Worm (Caenorhabditis elegans) whole organism, L3 larva: ENCODE measurements around the gene srg-68.

Experiments used
- R02D3.7 ChIP-seq: fragments of 150-350 bp; optimal IDR thresholded peaks from 2 replicates; lab custom pipeline; 2014; ENCODE audit warnings: missing biosample characterization, missing genetic modification characterization
- ZK546.5 ChIP-seq: sonication (generic microtip); optimal IDR thresholded peaks from 2 replicates; lab custom pipeline; 2017; ENCODE audit warnings: missing biosample characterization, missing genetic modification characterization
- aly-2 ChIP-seq: fragments of 150-350 bp; optimal IDR thresholded peaks from 2 replicates; lab custom pipeline; 2014; ENCODE audit warnings: missing biosample characterization, missing genetic modification characterization
- ama-1 ChIP-seq: fragments of 150-350 bp; optimal IDR thresholded peaks from 2 replicates; lab custom pipeline; 2018
- ceh-16 ChIP-seq: sonication (generic microtip); optimal IDR thresholded peaks from 2 replicates; lab custom pipeline; 2017; ENCODE audit warnings: missing biosample characterization, missing genetic modification characterization
- ceh-28 ChIP-seq: fragments of 150-350 bp; optimal IDR thresholded peaks from 2 replicates; lab custom pipeline; 2014; ENCODE audit warnings: missing biosample characterization, missing genetic modification reagents, missing genetic modification characterization
- ceh-9 ChIP-seq: sonication (generic microtip); optimal IDR thresholded peaks from 2 replicates; lab custom pipeline; 2018; ENCODE audit warnings: missing biosample characterization, missing genetic modification characterization
- daf-12 ChIP-seq: fragments of 150-350 bp; optimal IDR thresholded peaks from 2 replicates; lab custom pipeline; 2014; ENCODE audit warnings: missing biosample characterization, missing genetic modification reagents, missing genetic modification characterization
- egl-27 ChIP-seq: sonication (generic microtip); optimal IDR thresholded peaks from 4 replicates; lab custom pipeline; 2017; ENCODE audit warnings: missing biosample characterization, missing genetic modification reagents, missing genetic modification characterization
- egl-5 ChIP-seq: fragments of 150-350 bp; optimal IDR thresholded peaks from 2 replicates; lab custom pipeline; 2017; ENCODE audit warnings: missing biosample characterization, missing genetic modification reagents, missing genetic modification characterization, inconsistent platforms
- elt-1 ChIP-seq: fragments of 150-350 bp; optimal IDR thresholded peaks from 2 replicates; lab custom pipeline; 2014; ENCODE audit warnings: missing biosample characterization, missing genetic modification characterization
- elt-2 ChIP-seq: sonication (generic microtip); optimal IDR thresholded peaks from 2 replicates; lab custom pipeline; 2016; ENCODE audit warnings: missing genetic modification reagents, mild to moderate bottlenecking, missing genetic modification characterization, missing compliant biosample characterization
- elt-3 ChIP-seq, 3 experiments: fragments of 150-350 bp in 1 of 3; sonication (generic microtip) in 2 of 3; optimal IDR thresholded peaks; 2 replicates in 2 of 3; 4 replicates in 1 of 3; lab custom pipeline; 2014 to 2017; ENCODE audit warnings: missing biosample characterization in 3 of 3, missing genetic modification characterization in 3 of 3
- eor-1 ChIP-seq, 2 experiments: fragments of 150-350 bp; optimal IDR thresholded peaks; 2 replicates each; lab custom pipeline; 2014 to 2018; ENCODE audit warnings: missing biosample characterization in 2 of 2, missing genetic modification characterization in 2 of 2
- fkh-10 ChIP-seq: sonication (generic microtip); optimal IDR thresholded peaks from 2 replicates; lab custom pipeline; 2017; ENCODE audit warnings: missing biosample characterization, missing genetic modification reagents, missing genetic modification characterization
- fkh-2 ChIP-seq: fragments of 150-350 bp; optimal IDR thresholded peaks from 2 replicates; lab custom pipeline; 2014; ENCODE audit warnings: missing biosample characterization, missing genetic modification reagents, missing genetic modification characterization
- fos-1 ChIP-seq: fragments of 150-350 bp; optimal IDR thresholded peaks from 2 replicates; lab custom pipeline; 2014; ENCODE audit warnings: missing biosample characterization, missing genetic modification characterization
- hmg-11 ChIP-seq: sonication (generic microtip); optimal IDR thresholded peaks from 2 replicates; lab custom pipeline; 2016; ENCODE audit warnings: missing genetic modification characterization, missing compliant biosample characterization
- jun-1 ChIP-seq: fragments of 150-350 bp; optimal IDR thresholded peaks from 2 replicates; lab custom pipeline; 2014; ENCODE audit warnings: missing biosample characterization, missing genetic modification reagents, missing genetic modification characterization
- lin-15B ChIP-seq: fragments of 150-350 bp; optimal IDR thresholded peaks from 2 replicates; lab custom pipeline; 2014; ENCODE audit warnings: missing biosample characterization, missing genetic modification characterization
- lin-39 ChIP-seq: fragments of 150-350 bp; optimal IDR thresholded peaks from 2 replicates; lab custom pipeline; 2018; ENCODE audit warnings: missing biosample characterization, missing genetic modification reagents, missing genetic modification characterization
- lsy-12 ChIP-seq: sonication (generic microtip); optimal IDR thresholded peaks from 2 replicates; lab custom pipeline; 2016; ENCODE audit warnings: mild to moderate bottlenecking, missing genetic modification characterization, missing compliant biosample characterization
- mdl-1 ChIP-seq: fragments of 150-350 bp; optimal IDR thresholded peaks from 2 replicates; lab custom pipeline; 2014; ENCODE audit warnings: missing biosample characterization, missing genetic modification characterization
- mml-1 ChIP-seq: fragments of 150-350 bp; sonication (generic microtip); optimal IDR thresholded peaks from 3 replicates; lab custom pipeline; 2014; ENCODE audit warnings: missing biosample characterization, missing genetic modification characterization
- nfya-1 ChIP-seq: sonication (generic microtip); optimal IDR thresholded peaks from 2 replicates; lab custom pipeline; 2017; ENCODE audit warnings: missing genetic modification characterization, mild to moderate bottlenecking, missing compliant biosample characterization, antibody characterized with exemption, moderate library complexity; ENCODE audit not compliant: insufficient read depth
- nhr-12 ChIP-seq: fragments of 150-350 bp; optimal IDR thresholded peaks from 2 replicates; lab custom pipeline; 2014; ENCODE audit warnings: missing biosample characterization, missing genetic modification characterization
- nhr-23 ChIP-seq: fragments of 150-350 bp; optimal IDR thresholded peaks from 2 replicates; lab custom pipeline; 2014; ENCODE audit warnings: missing biosample characterization, missing genetic modification reagents, missing genetic modification characterization
- nhr-237 ChIP-seq: fragments of 150-350 bp; optimal IDR thresholded peaks from 2 replicates; lab custom pipeline; 2014; ENCODE audit warnings: missing biosample characterization, missing genetic modification characterization
- nhr-25 ChIP-seq: sonication (generic microtip); optimal IDR thresholded peaks from 2 replicates; lab custom pipeline; 2017; ENCODE audit warnings: missing biosample characterization, missing genetic modification characterization
- nhr-28 ChIP-seq: fragments of 150-350 bp; optimal IDR thresholded peaks from 2 replicates; lab custom pipeline; 2014; ENCODE audit warnings: missing biosample characterization, missing genetic modification characterization
- nhr-43 ChIP-seq: sonication (generic microtip); optimal IDR thresholded peaks from 2 replicates; lab custom pipeline; 2016; ENCODE audit warnings: mild to moderate bottlenecking, missing genetic modification characterization, missing compliant biosample characterization; ENCODE audit not compliant: poor library complexity, severe bottlenecking
- nhr-67 ChIP-seq: fragments of 150-350 bp; optimal IDR thresholded peaks from 2 replicates; lab custom pipeline; 2014; ENCODE audit warnings: missing biosample characterization, missing genetic modification characterization
- nhr-76 ChIP-seq: fragments of 150-350 bp; sonication (generic microtip); optimal IDR thresholded peaks from 5 replicates; lab custom pipeline; 2014; ENCODE audit warnings: missing biosample characterization, missing genetic modification characterization
- pha-4 ChIP-seq: fragments of 150-350 bp; optimal IDR thresholded peaks from 2 replicates; lab custom pipeline; 2014; ENCODE audit warnings: missing biosample characterization, missing genetic modification reagents, missing genetic modification characterization
- pqm-1 ChIP-seq: fragments of 150-350 bp; optimal IDR thresholded peaks from 2 replicates; lab custom pipeline; 2017; ENCODE audit warnings: missing biosample characterization, missing genetic modification characterization, inconsistent platforms
- sea-2 ChIP-seq: fragments of 150-350 bp; sonication (generic microtip); optimal IDR thresholded peaks from 4 replicates; lab custom pipeline; 2014; ENCODE audit warnings: missing biosample characterization, missing genetic modification reagents, missing genetic modification characterization
- skn-1 ChIP-seq: fragments of 150-350 bp; optimal IDR thresholded peaks from 2 replicates; lab custom pipeline; 2014; ENCODE audit warnings: missing biosample characterization, missing genetic modification characterization
- snpc-4 ChIP-seq: fragments of 150-350 bp; optimal IDR thresholded peaks from 2 replicates; lab custom pipeline; 2014; ENCODE audit warnings: missing biosample characterization, missing genetic modification characterization
- unc-39 ChIP-seq: sonication (generic microtip); optimal IDR thresholded peaks from 4 replicates; lab custom pipeline; 2017; ENCODE audit warnings: missing biosample characterization, missing genetic modification characterization
- zag-1 ChIP-seq: fragments of 150-350 bp; optimal IDR thresholded peaks from 2 replicates; lab custom pipeline; 2014; ENCODE audit warnings: missing biosample characterization, missing genetic modification characterization
- ztf-11 ChIP-seq: fragments of 150-350 bp; optimal IDR thresholded peaks from 2 replicates; lab custom pipeline; 2014; ENCODE audit warnings: missing biosample characterization, missing genetic modification characterization
- ztf-4 ChIP-seq: fragments of 150-350 bp; optimal IDR thresholded peaks from 2 replicates; lab custom pipeline; 2014; ENCODE audit warnings: missing biosample characterization, missing genetic modification characterization

srg-68 gene

ce11 chrV:5445839-5446238, 19.4 kb downstream of the srg-68 start, which contains the start of gene F08F3.1:
TSS of gene F08F3.1 (plus strand) at chrV:5446139.
- TF ChIP-seq zag-1 (tag; lab: Kevin White, UChicago) (no peak), nhr-12 (no peak), ztf-11 (no peak), ceh-16 (tag; lab: Kevin White, UChicago) (no peak), fkh-10 (GFP tag; lab: Kevin White, UChicago) (no peak), lsy-12 (no peak), snpc-4 (no peak), nhr-67 (no peak)

ce11 chrV:5444037-5444436, 21.2 kb downstream of the srg-68 start:
- TF ChIP-seq pqm-1 (tag; lab: Kevin White, UChicago) (no peak), ceh-9 (no peak), mdl-1 (tag; lab: Kevin White, UChicago) (no peak), lsy-12 (no peak), nhr-67 (no peak), ceh-28 (tag; lab: Kevin White, UChicago) (no peak), nhr-25 (tag; lab: Kevin White, UChicago) (no peak), nfya-1 (no peak), sea-2 (GFP tag; lab: Kevin White, UChicago) (no peak), daf-12 (tag; lab: Kevin White, UChicago) (no peak), egl-5 (tag; lab: Kevin White, UChicago) (no peak), nhr-237 (tag; lab: Kevin White, UChicago) (no peak), nhr-43 (tag; lab: Kevin White, UChicago) (no peak), aly-2 (tag; lab: Kevin White, UChicago) (no peak), elt-3 (tag; optimal IDR thresholded peaks at IDR 0.05; lab: Kevin White, UChicago) (no peak), elt-1 (no peak), fos-1 (no peak), ztf-4 (tag; lab: Kevin White, UChicago) (no peak), ZK546.5 (tag; lab: Kevin White, UChicago) (no peak), fkh-10 (GFP tag; lab: Kevin White, UChicago) (no peak)

ce11 chrV:5442366-5442765, 22.9 kb downstream of the srg-68 start:
- no peak for TF ChIP-seq ama-1 (lab: Kevin White, UChicago)
- TF ChIP-seq elt-2 (tag; lab: Kevin White, UChicago): no peak
- TF ChIP-seq lin-39: peak; percentile 46
- TF ChIP-seq fkh-2 (tag; lab: Kevin White, UChicago): no peak
- peak; percentile 15 for TF ChIP-seq nfya-1
- TF ChIP-seq zag-1 (tag; lab: Kevin White, UChicago): no peak

- TF ChIP-seq fkh-2 (tag; lab: Kevin White, UChicago) (no peak), egl-27 (no peak), skn-1 (tag; lab: Kevin White, UChicago) (no peak), aly-2 (tag; lab: Kevin White, UChicago) (no peak), lsy-12 (no peak), nhr-25 (tag; lab: Kevin White, UChicago) (no peak), R02D3.7 (tag; lab: Kevin White, UChicago) (no peak)
Observed at ce11 chrV:5439068-5439467, 26.2 kb downstream of the srg-68 start, which contains the start of gene snpc-1.3. TSS of gene snpc-1.3 (minus strand) at chrV:5439168.

- TF ChIP-seq nhr-12 (no peak), jun-1 (tag; lab: Kevin White, UChicago) (peak; percentile 48), ztf-4 (tag; lab: Kevin White, UChicago) (no peak), nhr-76 (tag; lab: Kevin White, UChicago) (no peak), nhr-23 (tag; lab: Kevin White, UChicago) (peak; percentile 37), ceh-9 (no peak), daf-12 (tag; lab: Kevin White, UChicago) (no peak), eor-1 (tag; optimal IDR thresholded peaks at IDR 0.05; lab: Kevin White, UChicago) (no peak), hmg-11 (no peak), elt-3 (tag; optimal IDR thresholded peaks at IDR 0.05; lab: Kevin White, UChicago) (peak in 1 of 3 experiments; percentile 24), lin-39 (no peak), ceh-16 (tag; lab: Kevin White, UChicago) (no peak), zag-1 (tag; lab: Kevin White, UChicago) (no peak), ceh-28 (tag; lab: Kevin White, UChicago) (no peak), R02D3.7 (tag; lab: Kevin White, UChicago) (no peak), aly-2 (tag; lab: Kevin White, UChicago) (no peak), mdl-1 (tag; lab: Kevin White, UChicago) (no peak), pha-4 (tag; lab: Kevin White, UChicago) (peak; percentile 84), lin-15B (tag; lab: Kevin White, UChicago) (peak; percentile 61), ama-1 (lab: Kevin White, UChicago) (no peak), fkh-2 (tag; lab: Kevin White, UChicago) (no peak), pqm-1 (tag; lab: Kevin White, UChicago) (peak; percentile 99), nfya-1 (peak; percentile 28), mml-1 (tag; lab: Kevin White, UChicago) (no peak), fkh-10 (GFP tag; lab: Kevin White, UChicago) (no peak), nhr-25 (tag; lab: Kevin White, UChicago) (no peak), sea-2 (GFP tag; lab: Kevin White, UChicago) (no peak), nhr-28 (tag; lab: Kevin White, UChicago) (no peak), elt-1 (no peak), ZK546.5 (tag; lab: Kevin White, UChicago) (no peak), nhr-237 (tag; lab: Kevin White, UChicago) (no peak), snpc-4 (peak; percentile 57), egl-5 (tag; lab: Kevin White, UChicago) (no peak), unc-39 (tag; lab: Kevin White, UChicago) (no peak)
Observed at ce11 chrV:5433020-5433419, 32.2 kb downstream of the srg-68 start, which contains the start of gene acl-6. TSS of gene acl-6 (plus strand) at chrV:5433386.
